Fruit fly (Drosophila melanogaster): ENCODE data around the gene CG9331.

The CG9331 gene

DNA sequence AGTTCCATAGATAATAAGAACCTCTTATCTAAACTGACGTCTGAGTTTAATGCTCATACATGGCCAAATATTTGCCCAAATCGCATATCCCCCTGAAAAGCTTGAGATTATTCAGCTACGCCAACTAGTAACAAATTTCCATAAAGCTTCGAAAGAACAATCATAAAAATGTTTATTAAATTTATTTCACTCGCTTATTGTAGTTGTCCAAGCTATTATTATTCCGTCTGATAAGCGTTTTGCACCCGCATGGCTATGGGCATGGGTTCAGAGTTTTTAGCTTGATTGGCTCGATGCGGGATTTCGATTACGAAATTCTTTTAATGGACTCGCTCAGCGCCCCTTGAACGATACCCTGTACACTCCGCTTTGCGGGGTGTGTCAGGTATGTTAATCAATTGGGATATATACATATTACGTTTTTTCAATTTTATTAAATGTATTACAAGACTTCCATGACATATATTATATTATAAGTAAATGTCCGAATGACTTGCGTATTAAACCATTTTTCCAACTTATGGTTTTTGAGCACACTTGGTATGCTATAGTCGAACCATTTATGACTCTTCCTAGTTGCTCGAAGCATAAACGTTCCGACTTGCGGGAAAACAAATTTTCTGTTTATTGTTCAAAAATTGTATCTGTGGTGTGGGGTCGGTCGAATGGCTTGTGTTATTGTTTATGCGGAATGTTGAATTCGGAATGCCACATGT, 16.8 kb upstream of the CG9331 start:
- TF ChIP-seq eg (GFP tag; IDR thresholded peaks at IDR 0.05), result peak; percentile 80
- 0 out of 2 replicates have a peak, but pooled peaks have one; percentile 38 for TF ChIP-seq CG11294 (GFP tag; IDR thresholded peaks at IDR 0.05)
- TF ChIP-seq CG4318 (GFP tag; optimal IDR thresholded peaks at IDR 0.05), result peak; percentile 38
- peak; percentile 58 for TF ChIP-seq Sox15 (GFP tag; optimal IDR thresholded peaks at IDR 0.05)
- peak; percentile 60 for TF ChIP-seq CG11902 (GFP tag; optimal IDR thresholded peaks at IDR 0.05)
- TF ChIP-seq CG6808 (GFP tag; optimal IDR thresholded peaks at IDR 0.05), result peak; percentile 34
- peak; percentile 49 for TF ChIP-seq Ets96B (tag; optimal IDR thresholded peaks at IDR 0.05)
- TF ChIP-seq cyc (GFP tag; optimal IDR thresholded peaks at IDR 0.05), result peak; percentile 62
- TF ChIP-seq svp (GFP tag), result peak; percentile 91
- TF ChIP-seq CG34406 (GFP tag; optimal IDR thresholded peaks at IDR 0.05), result peak; percentile 68
- peak; percentile 62 for TF ChIP-seq CG31627 (GFP tag; optimal IDR thresholded peaks at IDR 0.05)
- TF ChIP-seq esn (GFP tag; optimal IDR thresholded peaks at IDR 0.05), result peak; percentile 81
- peak; percentile 16 for TF ChIP-seq fd59A (GFP tag; optimal IDR thresholded peaks at IDR 0.05)
- peak; percentile 73 for TF ChIP-seq CG3919 (GFP tag; optimal IDR thresholded peaks at IDR 0.05)
- peak; percentile 15 for TF ChIP-seq Ets21C (GFP tag; optimal IDR thresholded peaks at IDR 0.05)
- peak; percentile 72 for TF ChIP-seq Hr4 (GFP tag; optimal IDR thresholded peaks at IDR 0.05)
- peak; percentile 49 for TF ChIP-seq CG16779 (tag; optimal IDR thresholded peaks at IDR 0.05)
- peak; percentile 63 for TF ChIP-seq Gug (GFP tag; IDR thresholded peaks at IDR 0.05)
- peak; percentile 71 for TF ChIP-seq achi (GFP tag; optimal IDR thresholded peaks at IDR 0.05)
- peak; percentile 68 for TF ChIP-seq pdm3 (GFP tag; optimal IDR thresholded peaks at IDR 0.05)
- TF ChIP-seq acj6 (GFP tag; optimal IDR thresholded peaks at IDR 0.05), result peak; percentile 78
- peak; percentile 84 for TF ChIP-seq CG15336 (GFP tag; IDR thresholded peaks at IDR 0.05)
- peak; percentile 64 for TF ChIP-seq topi (GFP tag; optimal IDR thresholded peaks at IDR 0.05)
- TF ChIP-seq Hr38 (GFP tag; optimal IDR thresholded peaks at IDR 0.05), result no peak
- TF ChIP-seq CG11762 (GFP tag; optimal IDR thresholded peaks at IDR 0.05; ENCODE audit: insufficient read depth), result peak; percentile 4
- no peak for TF ChIP-seq CG7368 (GFP tag; optimal IDR thresholded peaks at IDR 0.05)
- TF ChIP-seq Lpt (GFP tag; optimal IDR thresholded peaks at IDR 0.05), result peak; percentile 49
- peak; percentile 73 for TF ChIP-seq Smox (GFP tag; optimal IDR thresholded peaks at IDR 0.05)
- peak; percentile 78 for TF ChIP-seq CG32006 (GFP tag; optimal IDR thresholded peaks at IDR 0.05)
- TF ChIP-seq OdsH (GFP tag; optimal IDR thresholded peaks at IDR 0.05), result peak; percentile 73
- TF ChIP-seq lz (GFP tag; optimal IDR thresholded peaks at IDR 0.05), result peak; percentile 68
- peak; percentile 78 for TF ChIP-seq Sox102F (GFP tag; optimal IDR thresholded peaks at IDR 0.05)
- TF ChIP-seq CG8632 (GFP tag; optimal IDR thresholded peaks at IDR 0.05), result peak; percentile 49
- peak; percentile 65 for TF ChIP-seq CG6276 (GFP tag; optimal IDR thresholded peaks at IDR 0.05)
- TF ChIP-seq Sox14 (GFP tag; optimal IDR thresholded peaks at IDR 0.05), result peak; percentile 65
- TF ChIP-seq Hr39 (GFP tag; optimal IDR thresholded peaks at IDR 0.05), result peak; percentile 55
- TF ChIP-seq CG6854 (GFP tag; optimal IDR thresholded peaks at IDR 0.05), result no peak
- TF ChIP-seq spab (GFP tag; optimal IDR thresholded peaks at IDR 0.05), result peak; percentile 26
- TF ChIP-seq Blimp-1 (GFP tag; optimal IDR thresholded peaks at IDR 0.05), result peak; percentile 34
- peak; percentile 12 for TF ChIP-seq CG9139 (GFP tag; optimal IDR thresholded peaks at IDR 0.05)
- peak; percentile 69 for TF ChIP-seq CG10631 (GFP tag; optimal IDR thresholded peaks at IDR 0.05)
- peak; percentile 17 to 56 for TF ChIP-seq ss (GFP tag; optimal IDR thresholded peaks at IDR 0.05)
- TF ChIP-seq CG1621 (tag; optimal IDR thresholded peaks at IDR 0.05), result peak; percentile 31
- TF ChIP-seq net (GFP tag; optimal IDR thresholded peaks at IDR 0.05), result peak; percentile 79
- peak; percentile 67 for TF ChIP-seq CG6792 (GFP tag; optimal IDR thresholded peaks at IDR 0.05)
- TF ChIP-seq CG3032 (tag; optimal IDR thresholded peaks at IDR 0.05), result peak; percentile 44
- peak; percentile 52 for TF ChIP-seq Eip93F (GFP tag; optimal IDR thresholded peaks at IDR 0.05)
- peak; percentile 62 for TF ChIP-seq CG10669 (GFP tag; optimal IDR thresholded peaks at IDR 0.05)
- peak; percentile 51 for TF ChIP-seq dsx (GFP tag; optimal IDR thresholded peaks at IDR 0.05; ENCODE audit: poor library complexity, severe bottlenecking)
- peak; percentile 82 for TF ChIP-seq vri (GFP tag; optimal IDR thresholded peaks at IDR 0.05)
